Fruit fly (Drosophila melanogaster) whole organism, larva: ENCODE results near the gene CG7423.

Experiments used
- noc ChIP-seq: fragments of 200-800 bp; sonication (Bioruptor generic); optimal IDR thresholded peaks from 3 replicates; lab custom pipeline; 2019; ENCODE audit warnings: missing biosample characterization, mild to moderate bottlenecking, missing genetic modification characterization, moderate library complexity

CG7423 gene

dm6 chrX:19083190-19083589 lies at the start of gene CG7423:
Gene CG7423, minus strand, starts transcription at chrX:19083290.
- no peak for TF ChIP-seq noc (tag; lab: Kevin White, UChicago)

- TF ChIP-seq noc (tag; lab: Kevin White, UChicago): no peak
Measured at dm6 chrX:19127216-19127615, 44.1 kb upstream of the CG7423 start, which contains the start of gene tgy. Gene tgy, minus strand, starts transcription at chrX:19127316.

- no peak for TF ChIP-seq noc (tag; lab: Kevin White, UChicago)
Measured at dm6 chrX:19124288-19124687, 41.2 kb upstream of the CG7423 start, which contains the start of gene CG15882. Gene CG15882, minus strand, starts transcription at chrX:19124388.

dm6 chrX:19120367-19120766 lies 37.3 kb upstream of the CG7423 start:
- TF ChIP-seq noc (tag; lab: Kevin White, UChicago): no peak

dm6 chrX:19106842-19107557 lies 23.9 kb upstream of the CG7423 start:
- TF ChIP-seq noc (tag; lab: Kevin White, UChicago): no peak

- TF ChIP-seq noc (tag; lab: Kevin White, UChicago): no peak
Measured at dm6 chrX:19096179-19096578, 13.1 kb upstream of the CG7423 start.

dm6 chrX:19081365-19081764 lies 1.7 kb downstream of the CG7423 start, which contains the start of gene CG14191:
Gene CG14191, plus strand, starts transcription at chrX:19081665.
- no peak for TF ChIP-seq noc (tag; lab: Kevin White, UChicago)

- no peak for TF ChIP-seq noc (tag; lab: Kevin White, UChicago)
Measured at dm6 chrX:19077420-19077819, 5.7 kb downstream of the CG7423 start, which contains the start of gene CG7406. Gene CG7406, plus strand, starts transcription at chrX:19077720.

dm6 chrX:19074585-19074984 lies 8.5 kb downstream of the CG7423 start:
- no peak for TF ChIP-seq noc (tag; lab: Kevin White, UChicago)

dm6 chrX:19073878-19074277 lies 9.2 kb downstream of the CG7423 start:
- TF ChIP-seq noc (tag; lab: Kevin White, UChicago): no peak

- no peak for TF ChIP-seq noc (tag; lab: Kevin White, UChicago)
Measured at dm6 chrX:19072969-19073368, 10.1 kb downstream of the CG7423 start.

dm6 chrX:19068873-19069272 lies 14.2 kb downstream of the CG7423 start, which contains the start of gene CG34330:
Gene CG34330, minus strand, starts transcription at chrX:19068973.
- TF ChIP-seq noc (tag; lab: Kevin White, UChicago): no peak

dm6 chrX:19056611-19057010 lies 26.5 kb downstream of the CG7423 start, which contains the start of gene CG14190:
Gene CG14190, plus strand, starts transcription at chrX:19056911.
- TF ChIP-seq noc (tag; lab: Kevin White, UChicago): no peak

dm6 chrX:19050142-19050541 lies 32.9 kb downstream of the CG7423 start, which contains the start of gene Diedel3:
Gene Diedel3, plus strand, starts transcription at chrX:19050442.
- TF ChIP-seq noc (tag; lab: Kevin White, UChicago): no peak

- no peak for TF ChIP-seq noc (tag; lab: Kevin White, UChicago)
Measured at dm6 chrX:19040261-19040660, 42.8 kb downstream of the CG7423 start.

- TF ChIP-seq noc (tag; lab: Kevin White, UChicago): no peak
Measured at dm6 chrX:19037137-19037536, 46.0 kb downstream of the CG7423 start.

dm6 chrX:19033739-19034138 lies 49.4 kb downstream of the CG7423 start:
- TF ChIP-seq noc (tag; lab: Kevin White, UChicago): no peak
